Worm (Caenorhabditis elegans) whole organism, early embryonic: ENCODE data around the gene F49C5.11.

Source experiments
- B0310.2 ChIP-seq: sonication (generic microtip); optimal IDR thresholded peaks from 2 replicates; lab custom pipeline; 2016; ENCODE audit warnings: mild to moderate bottlenecking, missing genetic modification characterization, missing compliant biosample characterization
- aly-1 ChIP-seq: sonication (generic microtip); optimal IDR thresholded peaks from 2 replicates; lab custom pipeline; 2016; ENCODE audit warnings: missing genetic modification characterization, missing compliant biosample characterization
- ama-1 ChIP-seq: fragments of 150-350 bp; optimal IDR thresholded peaks from 2 replicates; lab custom pipeline; 2014
- hmg-4 ChIP-seq: fragments of 200-800 bp; sonication (Bioruptor generic); optimal IDR thresholded peaks from 2 replicates; lab custom pipeline; 2018; ENCODE audit warnings: mild to moderate bottlenecking, missing genetic modification characterization, missing compliant biosample characterization
- hnd-1 ChIP-seq: sonication (generic microtip); optimal IDR thresholded peaks from 2 replicates; lab custom pipeline; 2016; ENCODE audit warnings: missing genetic modification characterization, missing compliant biosample characterization
- tbx-37 ChIP-seq: fragments of 200-800 bp; sonication (Bioruptor generic); conservative IDR thresholded peaks from 2 replicates; pipeline ENCODE4 v1.3.6; 2022; ENCODE audit warnings: missing genetic modification reagents, missing genetic modification characterization, missing compliant biosample characterization

DNA sequence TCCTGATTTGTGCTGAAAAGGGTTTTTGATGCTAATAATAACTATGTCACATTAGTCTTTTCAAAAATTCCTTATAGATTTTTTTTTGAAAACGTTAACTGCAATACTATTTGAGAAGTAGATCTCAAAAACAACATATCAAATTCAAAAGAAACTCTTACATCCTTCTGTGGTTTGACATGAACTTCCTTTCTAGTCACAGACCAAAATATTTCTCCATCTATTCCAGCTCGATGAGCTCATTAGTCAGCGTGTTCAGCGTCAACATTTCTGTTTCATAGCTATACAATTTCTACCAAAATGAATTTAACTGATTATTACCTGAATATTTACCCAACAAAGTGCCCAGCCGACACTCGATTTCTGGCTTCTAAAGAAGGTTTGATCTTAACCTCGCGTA lies 47.0 kb upstream of the F49C5.11 start, which contains the start of gene srh-67:
- TF ChIP-seq ama-1 (no peak), aly-1 (tag; lab: Kevin White, UChicago) (no peak), B0310.2 (tag; lab: Kevin White, UChicago) (no peak), tbx-37 (GFP tag; lab: Robert Waterston, UW) (no peak), hmg-4 (no peak), hnd-1 (tag; lab: Kevin White, UChicago) (no peak)
